Fruit fly (Drosophila melanogaster) whole organism, embryonic: ENCODE measurements around the gene CG33647.
A peak's percentile ranks its signal among the peaks of the same experiment; 100 is the strongest.

Experiments used
- B-H1 ChIP-seq: fragments of 200-800 bp; sonication (Bioruptor generic); IDR thresholded peaks from 3 replicates; pipeline ENCODE4 v1.3.6; 2022; ENCODE audit warnings: missing biosample characterization, missing genetic modification characterization
- BEAF-32 ChIP-seq: fragments of 200-800 bp; sonication (Bioruptor generic); optimal IDR thresholded peaks from 3 replicates; lab custom pipeline; 2017; ENCODE audit warnings: missing biosample characterization, missing genetic modification characterization, mild to moderate bottlenecking, moderate library complexity, missing genetic modification reagents
- Bteb2 ChIP-seq: fragments of 200-800 bp; sonication (Bioruptor generic); optimal IDR thresholded peaks from 2 replicates; lab custom pipeline; 2016; ENCODE audit warnings: missing biosample characterization, missing genetic modification characterization
- CG3281 ChIP-seq: fragments of 200-800 bp; sonication (Bioruptor generic); optimal IDR thresholded peaks from 3 replicates; lab custom pipeline; 2017; ENCODE audit warnings: missing biosample characterization, mild to moderate bottlenecking, missing genetic modification characterization
- CG7556 ChIP-seq: fragments of 200-800 bp; sonication (Bioruptor generic); optimal IDR thresholded peaks from 2 replicates; lab custom pipeline; 2017; ENCODE audit warnings: missing biosample characterization, mild to moderate bottlenecking, missing genetic modification characterization
- Hmr ChIP-seq: fragments of 200-800 bp; sonication (Bioruptor generic); optimal IDR thresholded peaks from 3 replicates; lab custom pipeline; 2017; ENCODE audit warnings: mild to moderate bottlenecking, missing biosample characterization, missing genetic modification reagents, missing genetic modification characterization
- Oaz ChIP-seq: fragments of 200-800 bp; sonication (Bioruptor generic); IDR thresholded peaks from 2 replicates; pipeline ENCODE4 v1.3.6; 2022; ENCODE audit warnings: missing biosample characterization, missing genetic modification characterization
- Rfx ChIP-seq: fragments of 200-800 bp; sonication (Bioruptor generic); IDR thresholded peaks from 2 replicates; pipeline ENCODE4 v1.3.6; 2022; ENCODE audit warnings: missing biosample characterization, missing genetic modification characterization
- btn ChIP-seq: fragments of 200-800 bp; sonication (Bioruptor generic); optimal IDR thresholded peaks from 2 replicates; lab custom pipeline; 2016; ENCODE audit warnings: missing biosample characterization, missing genetic modification characterization
- crol ChIP-seq: fragments of 200-800 bp; sonication (Bioruptor generic); IDR thresholded peaks from 2 replicates; pipeline ENCODE4 v1.3.6; 2022; ENCODE audit warnings: missing biosample characterization, missing genetic modification characterization
- gt ChIP-seq: fragments of 200-800 bp; sonication (Bioruptor generic); IDR thresholded peaks from 2 replicates; pipeline ENCODE4 v1.3.6; 2022; ENCODE audit warnings: missing biosample characterization, missing genetic modification characterization
- jumu ChIP-seq: fragments of 200-800 bp; sonication (Bioruptor generic); optimal IDR thresholded peaks from 3 replicates; lab custom pipeline; 2016; ENCODE audit warnings: missing biosample characterization, missing genetic modification characterization
- pros ChIP-seq: fragments of 200-800 bp; sonication (Bioruptor generic); optimal IDR thresholded peaks from 3 replicates; lab custom pipeline; 2019; ENCODE audit warnings: missing biosample characterization, mild to moderate bottlenecking, missing genetic modification characterization, moderate library complexity

DNA sequence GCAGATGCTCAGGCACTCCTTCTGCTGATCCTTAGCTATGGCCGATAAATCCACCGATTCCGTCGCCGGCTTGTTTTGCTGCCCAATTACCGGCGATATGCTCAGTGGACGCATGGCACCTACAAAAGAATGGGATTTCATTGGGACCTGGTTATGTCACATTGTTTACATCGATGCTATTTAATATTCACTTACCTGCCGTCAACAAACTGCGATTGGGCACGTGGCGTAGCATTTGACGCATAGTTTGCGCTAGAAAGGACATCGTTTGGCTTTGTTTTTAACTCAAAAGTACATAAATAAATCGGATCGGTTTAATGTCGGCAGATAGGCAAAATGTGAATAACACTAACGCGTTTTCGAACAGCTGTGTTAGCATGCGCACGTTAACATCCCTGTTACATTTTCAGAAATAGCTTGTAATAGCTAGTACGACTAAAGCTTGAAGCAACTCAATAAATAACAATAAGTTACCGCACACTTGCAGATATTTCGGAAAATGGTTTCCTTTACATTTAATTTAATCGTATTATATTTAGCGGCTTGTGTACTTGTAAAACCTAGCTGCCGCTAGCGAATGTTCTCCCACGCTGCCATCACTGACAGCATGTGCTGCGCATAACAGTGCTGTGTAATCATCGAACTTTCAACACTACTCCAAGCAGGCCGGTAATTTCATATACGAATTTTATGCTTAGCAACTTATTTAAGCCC, 18.7 kb downstream of the CG33647 start, which contains the start of the genes mRpL21 and rept:
- TF ChIP-seq CG7556 (GFP tag; lab: Kevin White, UChicago) (peak; percentile 38), gt (GFP tag; lab: Robert Waterston, UW) (no peak), CG3281 (GFP tag; lab: Kevin White, UChicago) (peak; percentile 87), pros (no peak), Rfx (peak; percentile 77), B-H1 (no peak), Hmr (GFP tag; lab: Kevin White, UChicago) (peak; percentile 73), Oaz (GFP tag; lab: Robert Waterston, UW) (no peak), crol (no peak), jumu (GFP tag; lab: Kevin White, UChicago) (peak; percentile 36), btn (GFP tag; lab: Kevin White, UChicago) (no peak), Bteb2 (GFP tag; lab: Kevin White, UChicago) (peak; percentile 55), BEAF-32 (GFP tag; lab: Kevin White, UChicago) (peak; percentile 45)
